Fruit fly (Drosophila melanogaster) whole organism, prepupa: ENCODE data around the gene CG5707.
A peak's percentile ranks its signal among the peaks of the same experiment; 100 is the strongest.

Experiments used
- Blimp-1 ChIP-seq: fragments of 200-800 bp; sonication (Bioruptor generic); optimal IDR thresholded peaks from 3 replicates; lab custom pipeline; 2017; ENCODE audit warnings: missing biosample characterization, missing genetic modification characterization, mild to moderate bottlenecking, moderate library complexity, missing genetic modification reagents
- CG10631 ChIP-seq: fragments of 200-800 bp; sonication (Bioruptor generic); optimal IDR thresholded peaks from 2 replicates; lab custom pipeline; 2016; ENCODE audit warnings: missing biosample characterization, missing genetic modification characterization
- CG10669 ChIP-seq: fragments of 200-800 bp; sonication (Bioruptor generic); optimal IDR thresholded peaks from 3 replicates; lab custom pipeline; 2018; ENCODE audit warnings: missing biosample characterization, mild to moderate bottlenecking, missing genetic modification characterization, moderate library complexity
- CG11294 ChIP-seq: fragments of 200-800 bp; sonication (Bioruptor generic); IDR thresholded peaks from 2 replicates; pipeline ENCODE4 v1.3.6; 2022; ENCODE audit warnings: missing biosample characterization, missing genetic modification characterization
- CG15336 ChIP-seq: fragments of 200-800 bp; sonication (Bioruptor generic); IDR thresholded peaks from 2 replicates; pipeline ENCODE4 v1.3.6; 2022; ENCODE audit warnings: missing biosample characterization, missing genetic modification characterization
- CG1621 ChIP-seq: fragments of 200-800 bp; sonication (Bioruptor generic); optimal IDR thresholded peaks from 3 replicates; lab custom pipeline; 2018; ENCODE audit warnings: missing biosample characterization, mild to moderate bottlenecking, missing genetic modification characterization
- CG3032 ChIP-seq: fragments of 200-800 bp; optimal IDR thresholded peaks from 2 replicates; lab custom pipeline; 2019; ENCODE audit warnings: missing biosample characterization, mild to moderate bottlenecking, missing genetic modification characterization, moderate library complexity
- CG31627 ChIP-seq: fragments of 200-800 bp; sonication (Bioruptor generic); optimal IDR thresholded peaks from 3 replicates; lab custom pipeline; 2016; ENCODE audit warnings: missing biosample characterization, missing genetic modification characterization
- CG32006 ChIP-seq: fragments of 200-800 bp; sonication (Bioruptor generic); optimal IDR thresholded peaks from 3 replicates; lab custom pipeline; 2017; ENCODE audit warnings: missing biosample characterization, mild to moderate bottlenecking, missing genetic modification characterization
- CG3919 ChIP-seq: fragments of 200-800 bp; sonication (Bioruptor generic); optimal IDR thresholded peaks from 3 replicates; lab custom pipeline; 2016; ENCODE audit warnings: missing biosample characterization, missing genetic modification characterization
- CG4318 ChIP-seq: fragments of 200-800 bp; sonication (Bioruptor generic); optimal IDR thresholded peaks from 3 replicates; lab custom pipeline; 2017; ENCODE audit warnings: missing biosample characterization, mild to moderate bottlenecking, missing genetic modification characterization
- CG6163 ChIP-seq: fragments of 200-800 bp; sonication (Bioruptor generic); IDR thresholded peaks from 3 replicates; pipeline ENCODE4 v1.3.6; 2022; ENCODE audit warnings: missing biosample characterization, missing genetic modification characterization
- CG6276 ChIP-seq: fragments of 200-800 bp; sonication (Bioruptor generic); optimal IDR thresholded peaks from 2 replicates; lab custom pipeline; 2017; ENCODE audit warnings: missing biosample characterization, mild to moderate bottlenecking, missing genetic modification characterization
- CG6792 ChIP-seq: fragments of 200-800 bp; sonication (Bioruptor generic); optimal IDR thresholded peaks from 3 replicates; lab custom pipeline; 2016; ENCODE audit warnings: missing biosample characterization, missing genetic modification characterization
- CG6808 ChIP-seq: fragments of 200-800 bp; sonication (Bioruptor generic); optimal IDR thresholded peaks from 3 replicates; lab custom pipeline; 2017; ENCODE audit warnings: missing biosample characterization, missing genetic modification characterization, mild to moderate bottlenecking, moderate library complexity, missing genetic modification reagents
- CG6854 ChIP-seq: fragments of 200-800 bp; sonication (Bioruptor generic); optimal IDR thresholded peaks from 2 replicates; lab custom pipeline; 2017; ENCODE audit warnings: missing biosample characterization, mild to moderate bottlenecking, missing genetic modification characterization
- CG7368 ChIP-seq: fragments of 200-800 bp; sonication (Bioruptor generic); optimal IDR thresholded peaks from 3 replicates; lab custom pipeline; 2016; ENCODE audit warnings: missing biosample characterization, missing genetic modification characterization
- CG8119 ChIP-seq: fragments of 200-800 bp; sonication (Bioruptor generic); IDR thresholded peaks from 3 replicates; pipeline ENCODE4 v1.3.6; 2022; ENCODE audit warnings: missing biosample characterization, missing genetic modification characterization
- CG8319 ChIP-seq: fragments of 200-800 bp; sonication (Bioruptor generic); optimal IDR thresholded peaks from 3 replicates; lab custom pipeline; 2016; ENCODE audit warnings: missing biosample characterization, missing genetic modification characterization
- CG8632 ChIP-seq: fragments of 200-800 bp; sonication (Bioruptor generic); optimal IDR thresholded peaks from 3 replicates; lab custom pipeline; 2016; ENCODE audit warnings: missing biosample characterization, missing genetic modification characterization
- CG9139 ChIP-seq: fragments of 200-800 bp; sonication (Bioruptor generic); optimal IDR thresholded peaks from 3 replicates; lab custom pipeline; 2017; ENCODE audit warnings: missing biosample characterization, mild to moderate bottlenecking, missing genetic modification characterization
- Eip75B ChIP-seq: fragments of 200-800 bp; sonication (Bioruptor generic); optimal IDR thresholded peaks from 3 replicates; lab custom pipeline; 2016; ENCODE audit warnings: missing biosample characterization, missing genetic modification characterization
- Eip78C ChIP-seq: fragments of 200-800 bp; sonication (Bioruptor generic); peaks from one replicate; lab custom pipeline; 2016; ENCODE audit warnings: missing biosample characterization, missing genetic modification characterization
- Eip93F ChIP-seq: fragments of 200-800 bp; sonication (Bioruptor generic); optimal IDR thresholded peaks from 2 replicates; lab custom pipeline; 2016; ENCODE audit warnings: missing biosample characterization, mild to moderate bottlenecking, missing genetic modification characterization
- Gug ChIP-seq: fragments of 200-800 bp; sonication (Bioruptor generic); IDR thresholded peaks from 2 replicates; pipeline ENCODE4 v1.3.6; 2022; ENCODE audit warnings: missing biosample characterization, missing genetic modification characterization
- Hr38 ChIP-seq: sonication (Bioruptor generic); optimal IDR thresholded peaks from 2 replicates; lab custom pipeline; 2016; ENCODE audit warnings: missing biosample characterization, missing genetic modification characterization
- Hr39 ChIP-seq: fragments of 200-800 bp; sonication (Bioruptor generic); optimal IDR thresholded peaks from 2 replicates; lab custom pipeline; 2016; ENCODE audit warnings: missing biosample characterization, missing genetic modification characterization
- Hr4 ChIP-seq: fragments of 200-800 bp; sonication (Bioruptor generic); optimal IDR thresholded peaks from 3 replicates; lab custom pipeline; 2016; ENCODE audit warnings: missing biosample characterization, missing genetic modification characterization
- OdsH ChIP-seq: fragments of 200-800 bp; sonication (Bioruptor generic); optimal IDR thresholded peaks from 3 replicates; lab custom pipeline; 2016; ENCODE audit warnings: missing biosample characterization, missing genetic modification characterization
- Sox102F ChIP-seq: fragments of 200-800 bp; sonication (Bioruptor generic); optimal IDR thresholded peaks from 2 replicates; lab custom pipeline; 2016; ENCODE audit warnings: missing biosample characterization, mild to moderate bottlenecking, missing genetic modification characterization
- Sox14 ChIP-seq: fragments of 200-800 bp; sonication (Bioruptor generic); optimal IDR thresholded peaks from 3 replicates; lab custom pipeline; 2016; ENCODE audit warnings: missing biosample characterization, missing genetic modification characterization
- Sox15 ChIP-seq: fragments of 200-800 bp; sonication (Bioruptor generic); optimal IDR thresholded peaks from 3 replicates; lab custom pipeline; 2016; ENCODE audit warnings: missing biosample characterization, missing genetic modification characterization
- achi ChIP-seq: fragments of 200-800 bp; sonication (Bioruptor generic); optimal IDR thresholded peaks from 3 replicates; lab custom pipeline; 2016; ENCODE audit warnings: missing biosample characterization, missing genetic modification characterization
- acj6 ChIP-seq: fragments of 200-800 bp; sonication (Bioruptor generic); optimal IDR thresholded peaks from 3 replicates; lab custom pipeline; 2016; ENCODE audit warnings: missing biosample characterization, missing genetic modification characterization
- cyc ChIP-seq: fragments of 200-800 bp; sonication (Bioruptor generic); optimal IDR thresholded peaks from 3 replicates; lab custom pipeline; 2016; ENCODE audit warnings: missing biosample characterization, missing genetic modification characterization
- dac ChIP-seq: fragments of 200-800 bp; sonication (Bioruptor generic); optimal IDR thresholded peaks from 2 replicates; lab custom pipeline; 2017; ENCODE audit warnings: missing biosample characterization, mild to moderate bottlenecking, missing genetic modification characterization
- dsx ChIP-seq: fragments of 200-800 bp; optimal IDR thresholded peaks from 3 replicates; lab custom pipeline; 2019; ENCODE audit warnings: missing biosample characterization, mild to moderate bottlenecking, missing genetic modification characterization, moderate library complexity; ENCODE audit not compliant: poor library complexity, severe bottlenecking
- eg ChIP-seq: fragments of 200-800 bp; sonication (Bioruptor generic); IDR thresholded peaks from 3 replicates; pipeline ENCODE4 v1.3.6; 2022; ENCODE audit warnings: missing biosample characterization, missing genetic modification characterization
- esn ChIP-seq: fragments of 200-800 bp; sonication (Bioruptor generic); optimal IDR thresholded peaks from 2 replicates; lab custom pipeline; 2016; ENCODE audit warnings: missing biosample characterization, mild to moderate bottlenecking, missing genetic modification characterization, moderate library complexity
- fd59A ChIP-seq: fragments of 200-800 bp; sonication (Bioruptor generic); optimal IDR thresholded peaks from 2 replicates; lab custom pipeline; 2017; ENCODE audit warnings: missing biosample characterization, mild to moderate bottlenecking, missing genetic modification characterization, missing genetic modification reagents
- fd85E ChIP-seq: fragments of 200-800 bp; sonication (Bioruptor generic); optimal IDR thresholded peaks from 3 replicates; lab custom pipeline; 2016; ENCODE audit warnings: missing biosample characterization, missing genetic modification characterization
- lz ChIP-seq: fragments of 200-800 bp; sonication (Bioruptor generic); optimal IDR thresholded peaks from 3 replicates; lab custom pipeline; 2016; ENCODE audit warnings: missing biosample characterization, missing genetic modification characterization
- net ChIP-seq: fragments of 200-800 bp; sonication (Bioruptor generic); optimal IDR thresholded peaks from 3 replicates; lab custom pipeline; 2016; ENCODE audit warnings: missing biosample characterization, missing genetic modification characterization
- salr ChIP-seq, 2 experiments: fragments of 200-800 bp; sonication (Bioruptor generic); optimal IDR thresholded peaks; 3 replicates each; lab custom pipeline; 2016 to 2018; ENCODE audit warnings: missing biosample characterization in 2 of 2, missing genetic modification characterization in 2 of 2, mild to moderate bottlenecking in 1 of 2
- spab ChIP-seq: fragments of 200-800 bp; sonication (Bioruptor generic); optimal IDR thresholded peaks from 2 replicates; lab custom pipeline; 2017; ENCODE audit warnings: missing biosample characterization, mild to moderate bottlenecking, missing genetic modification characterization, missing genetic modification reagents
- ss ChIP-seq, 2 experiments: fragments of 200-800 bp; sonication (Bioruptor generic); optimal IDR thresholded peaks; 2 replicates in 1 of 2; 3 replicates in 1 of 2; lab custom pipeline; 2017 to 2018; ENCODE audit warnings: mild to moderate bottlenecking in 2 of 2, missing biosample characterization in 2 of 2, missing genetic modification characterization in 2 of 2, moderate library complexity in 1 of 2
- svp ChIP-seq: fragments of 200-800 bp; sonication (Bioruptor generic); peaks from one replicate; lab custom pipeline; 2016; ENCODE audit warnings: missing biosample characterization, missing genetic modification characterization
- topi ChIP-seq: fragments of 200-800 bp; sonication (Bioruptor generic); optimal IDR thresholded peaks from 3 replicates; lab custom pipeline; 2016; ENCODE audit warnings: missing biosample characterization, missing genetic modification characterization

The CG5707 gene

DNA sequence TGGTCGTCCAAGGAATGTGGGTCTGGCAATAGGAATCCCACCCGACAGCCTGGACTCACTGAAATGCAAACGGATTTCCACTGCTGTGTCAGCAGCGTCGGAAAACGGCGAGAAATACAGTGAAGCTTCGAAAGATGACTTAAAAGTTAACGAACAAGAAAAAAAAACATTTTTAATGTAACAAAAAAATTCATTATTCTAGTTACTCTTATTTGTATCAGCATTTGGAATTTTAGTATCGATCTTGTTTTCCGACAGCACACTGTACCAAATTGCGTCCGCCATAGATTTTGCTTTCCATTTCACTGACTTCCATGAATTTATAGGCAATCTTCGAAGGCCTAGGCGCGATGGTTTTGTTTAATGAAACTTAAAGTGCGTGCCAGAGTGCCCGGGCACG, 27.2 kb downstream of the CG5707 start:
- TF ChIP-seq svp (GFP tag; lab: Kevin White, UChicago) (peak; percentile 25), CG8119 (peak; percentile 37; the same call in 1 of the 3 replicates), CG31627 (GFP tag; lab: Kevin White, UChicago) (peak; percentile 3), CG10669 (GFP tag; lab: Kevin White, UChicago) (peak; percentile 12), fd59A (GFP tag; lab: Kevin White, UChicago) (no peak), CG15336 (GFP tag; lab: Robert Waterston, UW) (peak; percentile 57), eg (GFP tag; lab: Robert Waterston, UW) (peak; percentile 51; the same call in 1 of the 3 replicates), Hr4 (GFP tag; lab: Kevin White, UChicago) (peak; percentile 60), CG10631 (GFP tag; lab: Kevin White, UChicago) (no peak)

DNA sequence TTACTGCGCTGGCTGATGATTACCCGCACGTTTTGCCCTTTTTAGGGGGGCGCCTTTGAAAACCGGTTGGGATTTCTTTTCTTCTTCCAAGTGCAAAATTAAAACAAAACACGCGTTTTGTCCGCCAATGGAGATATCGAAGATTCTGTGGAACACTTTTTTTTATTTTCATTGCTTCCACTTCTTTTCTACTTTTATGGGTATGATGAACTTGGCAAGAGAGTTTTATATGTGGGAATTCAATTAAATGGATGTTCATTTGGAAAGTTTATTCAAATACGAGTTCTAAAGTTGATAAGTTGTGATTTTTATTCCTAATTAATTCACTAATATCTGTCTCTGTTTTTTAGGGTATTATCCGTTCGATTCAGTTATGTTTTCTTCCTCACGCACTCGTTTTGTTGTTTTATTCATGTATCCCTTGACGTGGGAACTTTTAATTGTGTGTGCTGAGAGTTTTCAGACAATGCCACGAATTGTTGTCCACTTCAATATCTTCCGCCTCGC, 27.9 kb downstream of the CG5707 start:
- TF ChIP-seq CG1621 (tag; lab: Kevin White, UChicago) = peak; percentile 82
- TF ChIP-seq Eip75B (GFP tag; lab: Kevin White, UChicago) = peak; percentile 94
- peak; percentile 86 for TF ChIP-seq Sox14 (GFP tag; lab: Kevin White, UChicago)
- peak; percentile 84 for TF ChIP-seq dsx (GFP tag; lab: Kevin White, UChicago)
- TF ChIP-seq Gug (GFP tag; lab: Robert Waterston, UW) = peak; percentile 43; the same call in 1 of the 2 replicates
- peak; percentile 68 for TF ChIP-seq CG15336 (GFP tag; lab: Robert Waterston, UW)
- TF ChIP-seq Sox15 (GFP tag; lab: Kevin White, UChicago) = peak; percentile 81
- TF ChIP-seq CG31627 (GFP tag; lab: Kevin White, UChicago) = peak; percentile 91
- TF ChIP-seq CG8632 (GFP tag; lab: Kevin White, UChicago) = peak; percentile 91
- peak; percentile 97 for TF ChIP-seq cyc (GFP tag; lab: Kevin White, UChicago)
- TF ChIP-seq achi (GFP tag; lab: Kevin White, UChicago) = peak; percentile 85
- TF ChIP-seq ss (GFP tag; optimal IDR thresholded peaks at IDR 0.05; lab: Kevin White, UChicago) = peak; percentile 88 to 94
- TF ChIP-seq CG6163 (GFP tag; lab: Robert Waterston, UW) = peak; percentile 94
- peak; percentile 95 for TF ChIP-seq CG3919 (GFP tag; lab: Kevin White, UChicago)
- peak; percentile 95 for TF ChIP-seq CG10669 (GFP tag; lab: Kevin White, UChicago)
- TF ChIP-seq CG4318 (GFP tag; lab: Kevin White, UChicago) = no peak
- peak; percentile 86 for TF ChIP-seq CG6854
- TF ChIP-seq CG6276 (GFP tag; lab: Kevin White, UChicago) = no peak
- peak; percentile 81 for TF ChIP-seq fd59A (GFP tag; lab: Kevin White, UChicago)
- TF ChIP-seq Hr39 = peak; percentile 93
- TF ChIP-seq Eip78C (GFP tag; lab: Kevin White, UChicago) = peak; percentile 98
- TF ChIP-seq esn (GFP tag; lab: Kevin White, UChicago) = peak; percentile 94
- peak; percentile 91 for TF ChIP-seq CG6808
- peak; percentile 85 for TF ChIP-seq Eip93F (GFP tag; lab: Kevin White, UChicago)
- TF ChIP-seq topi (GFP tag; lab: Kevin White, UChicago) = peak; percentile 97
- TF ChIP-seq OdsH = peak; percentile 89
- TF ChIP-seq net (GFP tag; lab: Kevin White, UChicago) = peak; percentile 80
- no peak for TF ChIP-seq dac (GFP tag; lab: Kevin White, UChicago)
- peak; percentile 57 to 76 for TF ChIP-seq salr (GFP tag; optimal IDR thresholded peaks at IDR 0.05; lab: Kevin White, UChicago)
- TF ChIP-seq CG8319 = peak; percentile 86
- TF ChIP-seq CG3032 = peak; percentile 89
- peak; percentile 85 for TF ChIP-seq CG9139
- TF ChIP-seq CG10631 (GFP tag; lab: Kevin White, UChicago) = peak; percentile 83
- TF ChIP-seq acj6 (GFP tag; lab: Kevin White, UChicago) = peak; percentile 88
- TF ChIP-seq CG11294 (GFP tag; lab: Robert Waterston, UW) = peak; percentile 38; the same call in 1 of the 2 replicates
- peak; percentile 93 for TF ChIP-seq CG7368 (GFP tag; lab: Kevin White, UChicago)
- peak; percentile 94 for TF ChIP-seq spab
- peak; percentile 22; the same call in 1 of the 3 replicates for TF ChIP-seq eg (GFP tag; lab: Robert Waterston, UW)
- peak; percentile 52 for TF ChIP-seq CG32006
- peak; percentile 86 for TF ChIP-seq fd85E (GFP tag; lab: Kevin White, UChicago)
- peak; percentile 96 for TF ChIP-seq svp (GFP tag; lab: Kevin White, UChicago)
- peak; percentile 90 for TF ChIP-seq lz (GFP tag; lab: Kevin White, UChicago)
- TF ChIP-seq CG6792 = peak; percentile 89
- peak; percentile 92 for TF ChIP-seq Sox102F
- TF ChIP-seq Blimp-1 (GFP tag; lab: Kevin White, UChicago) = peak; percentile 83
- no peak for TF ChIP-seq Hr38 (GFP tag; lab: Kevin White, UChicago)
